Fruit fly (Drosophila melanogaster) whole organism, embryonic: ENCODE data around the gene Or63a.

Experiments
- CG10147 ChIP-seq: fragments of 200-800 bp; sonication (Bioruptor generic); optimal IDR thresholded peaks from 2 replicates; lab custom pipeline; 2019; ENCODE audit warnings: missing biosample characterization, mild to moderate bottlenecking, missing genetic modification characterization, moderate library complexity
- CG10462 ChIP-seq: fragments of 200-800 bp; sonication (Bioruptor generic); optimal IDR thresholded peaks from 2 replicates; lab custom pipeline; 2016; ENCODE audit warnings: missing biosample characterization, missing genetic modification characterization
- CG12155 ChIP-seq: fragments of 200-800 bp; sonication (Bioruptor generic); optimal IDR thresholded peaks from 3 replicates; lab custom pipeline; 2016; ENCODE audit warnings: missing biosample characterization, missing genetic modification characterization
- CG13624 ChIP-seq: fragments of 200-800 bp; sonication (Bioruptor generic); optimal IDR thresholded peaks from 2 replicates; lab custom pipeline; 2016; ENCODE audit warnings: missing biosample characterization, missing genetic modification characterization
- CG15514 ChIP-seq: fragments of 200-800 bp; sonication (Bioruptor generic); optimal IDR thresholded peaks from 3 replicates; lab custom pipeline; 2017; ENCODE audit warnings: missing biosample characterization, missing genetic modification characterization, mild to moderate bottlenecking, moderate library complexity, missing genetic modification reagents
- CG16779 ChIP-seq: fragments of 200-800 bp; sonication (Bioruptor generic); IDR thresholded peaks from 2 replicates; pipeline ENCODE4 v1.3.6; 2022; ENCODE audit warnings: missing biosample characterization, missing genetic modification characterization
- CG16813 ChIP-seq: fragments of 200-800 bp; sonication (Bioruptor generic); IDR thresholded peaks from 3 replicates; pipeline ENCODE4 v1.3.6; 2022; ENCODE audit warnings: missing biosample characterization, missing genetic modification characterization; ENCODE audit not compliant: partially characterized antibody
- CG16815 ChIP-seq: fragments of 200-800 bp; sonication (Bioruptor generic); optimal IDR thresholded peaks from 3 replicates; lab custom pipeline; 2017; ENCODE audit warnings: missing biosample characterization, mild to moderate bottlenecking, missing genetic modification characterization
- CG17612 ChIP-seq: fragments of 200-800 bp; sonication (Bioruptor generic); IDR thresholded peaks from 2 replicates; pipeline ENCODE4 v1.3.6; 2022; ENCODE audit warnings: missing biosample characterization, missing genetic modification characterization
- CG1792 ChIP-seq: fragments of 200-800 bp; sonication (Bioruptor generic); optimal IDR thresholded peaks from 2 replicates; lab custom pipeline; 2016; ENCODE audit warnings: missing biosample characterization, missing genetic modification characterization
- CG2678 ChIP-seq: fragments of 200-800 bp; sonication (Bioruptor generic); optimal IDR thresholded peaks from 3 replicates; lab custom pipeline; 2019; ENCODE audit warnings: missing biosample characterization, mild to moderate bottlenecking, missing genetic modification characterization, moderate library complexity
- CG30020 ChIP-seq: fragments of 200-800 bp; optimal IDR thresholded peaks from 2 replicates; lab custom pipeline; 2019; ENCODE audit warnings: missing biosample characterization, mild to moderate bottlenecking, missing genetic modification characterization, moderate library complexity
- CG3163 ChIP-seq: fragments of 200-800 bp; sonication (Bioruptor generic); optimal IDR thresholded peaks from 3 replicates; lab custom pipeline; 2016; ENCODE audit warnings: missing biosample characterization, missing genetic modification characterization
- CG32767 ChIP-seq: fragments of 200-800 bp; sonication (Bioruptor generic); IDR thresholded peaks from 2 replicates; pipeline ENCODE4 v1.3.6; 2022; ENCODE audit warnings: missing biosample characterization, missing genetic modification characterization
- CG34376 ChIP-seq: fragments of 200-800 bp; sonication (Bioruptor generic); optimal IDR thresholded peaks from 2 replicates; lab custom pipeline; 2018; ENCODE audit warnings: missing biosample characterization, mild to moderate bottlenecking, missing genetic modification characterization
- CG3847 ChIP-seq: fragments of 200-800 bp; sonication (Bioruptor generic); IDR thresholded peaks from 2 replicates; pipeline ENCODE4 v1.3.6; 2022; ENCODE audit warnings: missing biosample characterization, missing genetic modification characterization
- CG4820 ChIP-seq: fragments of 200-800 bp; sonication (Bioruptor generic); optimal IDR thresholded peaks from 3 replicates; lab custom pipeline; 2016; ENCODE audit warnings: missing biosample characterization, missing genetic modification characterization
- CG6175 ChIP-seq: fragments of 200-800 bp; sonication (Bioruptor generic); IDR thresholded peaks from 3 replicates; pipeline ENCODE4 v1.3.6; 2022; ENCODE audit warnings: missing biosample characterization, missing genetic modification characterization
- CG6654 ChIP-seq: fragments of 200-800 bp; sonication (Bioruptor generic); optimal IDR thresholded peaks from 2 replicates; lab custom pipeline; 2017; ENCODE audit warnings: missing biosample characterization, mild to moderate bottlenecking, missing genetic modification characterization
- CG6854 ChIP-seq: fragments of 200-800 bp; sonication (Bioruptor generic); optimal IDR thresholded peaks from 3 replicates; lab custom pipeline; 2017; ENCODE audit warnings: missing biosample characterization, mild to moderate bottlenecking, missing genetic modification characterization
- CG7556 ChIP-seq: fragments of 200-800 bp; sonication (Bioruptor generic); optimal IDR thresholded peaks from 2 replicates; lab custom pipeline; 2017; ENCODE audit warnings: missing biosample characterization, mild to moderate bottlenecking, missing genetic modification characterization
- CG7987 ChIP-seq: fragments of 200-800 bp; sonication (Bioruptor generic); optimal IDR thresholded peaks from 2 replicates; lab custom pipeline; 2018; ENCODE audit warnings: missing biosample characterization, mild to moderate bottlenecking, missing genetic modification characterization, moderate library complexity
- CG8765 ChIP-seq: fragments of 200-800 bp; sonication (Bioruptor generic); IDR thresholded peaks from 2 replicates; pipeline ENCODE4 v1.3.6; 2022; ENCODE audit warnings: missing biosample characterization, missing genetic modification characterization
- CG8944 ChIP-seq: fragments of 200-800 bp; sonication (Bioruptor generic); optimal IDR thresholded peaks from 3 replicates; lab custom pipeline; 2016; ENCODE audit warnings: missing biosample characterization, missing genetic modification characterization
- CG9215 ChIP-seq: fragments of 200-800 bp; sonication (Bioruptor generic); IDR thresholded peaks from 2 replicates; pipeline ENCODE4 v1.3.6; 2022; ENCODE audit warnings: missing biosample characterization, missing genetic modification characterization
- CHES-1-like ChIP-seq: fragments of 200-800 bp; sonication (Bioruptor generic); optimal IDR thresholded peaks from 2 replicates; lab custom pipeline; 2016; ENCODE audit warnings: missing biosample characterization, missing genetic modification characterization
- Dref ChIP-seq: fragments of 200-800 bp; sonication (Bioruptor generic); IDR thresholded peaks from 2 replicates; pipeline ENCODE4 v1.3.6; 2022; ENCODE audit warnings: missing biosample characterization, missing genetic modification characterization
- Drgx ChIP-seq: fragments of 200-800 bp; sonication (Bioruptor generic); IDR thresholded peaks from 2 replicates; pipeline ENCODE4 v1.3.6; 2022; ENCODE audit warnings: missing biosample characterization, missing genetic modification characterization
- Ets65A ChIP-seq: fragments of 200-800 bp; sonication (Bioruptor generic); peaks from one replicate; lab custom pipeline; 2016; ENCODE audit warnings: missing biosample characterization, missing genetic modification characterization
- HLH3B ChIP-seq: fragments of 200-800 bp; sonication (Bioruptor generic); IDR thresholded peaks from 2 replicates; pipeline ENCODE4 v1.3.6; 2022; ENCODE audit warnings: missing biosample characterization, missing genetic modification characterization
- Lim3 ChIP-seq: fragments of 200-800 bp; sonication (Bioruptor generic); IDR thresholded peaks from 2 replicates; pipeline ENCODE4 v1.3.6; 2022; ENCODE audit warnings: missing biosample characterization, missing genetic modification characterization
- MTF-1 ChIP-seq: fragments of 200-800 bp; sonication (Bioruptor generic); optimal IDR thresholded peaks from 2 replicates; lab custom pipeline; 2018; ENCODE audit warnings: missing biosample characterization, mild to moderate bottlenecking, missing genetic modification characterization, borderline replicate concordance
- Sox100B ChIP-seq: fragments of 200-800 bp; sonication (Bioruptor generic); optimal IDR thresholded peaks from 3 replicates; lab custom pipeline; 2018; ENCODE audit warnings: missing biosample characterization, mild to moderate bottlenecking, missing genetic modification characterization
- ab ChIP-seq: fragments of 200-800 bp; sonication (Bioruptor generic); optimal IDR thresholded peaks from 2 replicates; lab custom pipeline; 2016; ENCODE audit warnings: missing biosample characterization, missing genetic modification characterization
- ap ChIP-seq: fragments of 200-800 bp; sonication (Bioruptor generic); IDR thresholded peaks from 2 replicates; pipeline ENCODE4 v1.3.6; 2022; ENCODE audit warnings: missing biosample characterization, missing genetic modification characterization
- bowl ChIP-seq: fragments of 200-800 bp; sonication (Bioruptor generic); IDR thresholded peaks from 2 replicates; pipeline ENCODE4 v1.3.6; 2022; ENCODE audit warnings: missing biosample characterization, missing genetic modification characterization
- chn ChIP-seq: fragments of 200-800 bp; sonication (Bioruptor generic); optimal IDR thresholded peaks from 2 replicates; lab custom pipeline; 2016; ENCODE audit warnings: missing biosample characterization, missing genetic modification characterization
- croc ChIP-seq: fragments of 200-800 bp; sonication (Bioruptor generic); conservative IDR thresholded peaks from 3 replicates; pipeline ENCODE4 v1.3.6; 2022; ENCODE audit warnings: missing biosample characterization, missing genetic modification characterization
- dimm ChIP-seq: fragments of 200-800 bp; sonication (Bioruptor generic); IDR thresholded peaks from 2 replicates; pipeline ENCODE4 v1.3.6; 2022; ENCODE audit warnings: missing biosample characterization, missing genetic modification characterization
- dpn ChIP-seq, 2 experiments: fragments of 200-800 bp; sonication (Bioruptor generic); optimal IDR thresholded peaks; 3 replicates each; lab custom pipeline; 2016; ENCODE audit warnings: missing biosample characterization in 2 of 2, missing genetic modification characterization in 2 of 2
- eve ChIP-seq, 2 experiments: fragments of >200 bp; optimal IDR thresholded peaks; 2 replicates each; lab custom pipeline; 2017; ENCODE audit warnings: missing biosample characterization in 2 of 2, missing genetic modification characterization in 2 of 2
- eyg ChIP-seq: fragments of 200-800 bp; sonication (Bioruptor generic); optimal IDR thresholded peaks from 3 replicates; lab custom pipeline; 2016; ENCODE audit warnings: missing biosample characterization, missing genetic modification characterization
- fd96Cb ChIP-seq: fragments of 200-800 bp; sonication (Bioruptor generic); optimal IDR thresholded peaks from 2 replicates; lab custom pipeline; 2018; ENCODE audit warnings: missing biosample characterization, mild to moderate bottlenecking, missing genetic modification characterization, moderate library complexity
- grau ChIP-seq: fragments of 200-800 bp; optimal IDR thresholded peaks from 3 replicates; lab custom pipeline; 2019; ENCODE audit warnings: missing biosample characterization, mild to moderate bottlenecking, missing genetic modification characterization, moderate library complexity
- mirr ChIP-seq: fragments of 200-800 bp; sonication (Bioruptor generic); optimal IDR thresholded peaks from 3 replicates; lab custom pipeline; 2018; ENCODE audit warnings: missing biosample characterization, mild to moderate bottlenecking, missing genetic modification characterization
- pan ChIP-seq, 4 experiments: fragments of >200 bp in 3 of 4; fragments of 200-800 bp in 1 of 4; sonication (Bioruptor generic) in 1 of 4; optimal IDR thresholded peaks in 3 of 4; IDR thresholded peaks in 1 of 4; 2 replicates each; pipeline versions ENCODE4 v1.3.6 to Lab custom; 2017 to 2022; ENCODE audit warnings: missing biosample characterization in 2 of 4, missing genetic modification characterization in 2 of 4, mixed read lengths in 1 of 4
- pita ChIP-seq: fragments of 200-800 bp; sonication (Bioruptor generic); optimal IDR thresholded peaks from 2 replicates; lab custom pipeline; 2017; ENCODE audit warnings: missing biosample characterization, mild to moderate bottlenecking, missing genetic modification characterization
- repo ChIP-seq: fragments of 200-800 bp; sonication (Bioruptor generic); optimal IDR thresholded peaks from 2 replicates; lab custom pipeline; 2016; ENCODE audit warnings: missing biosample characterization, missing genetic modification characterization
- sima ChIP-seq: fragments of 200-800 bp; sonication (Bioruptor generic); optimal IDR thresholded peaks from 2 replicates; lab custom pipeline; 2016; ENCODE audit warnings: missing biosample characterization, missing genetic modification characterization
- slbo ChIP-seq: fragments of 200-800 bp; sonication (Bioruptor generic); IDR thresholded peaks from 2 replicates; pipeline ENCODE4 v1.3.6; 2022; ENCODE audit warnings: missing biosample characterization, missing genetic modification characterization
- zen ChIP-seq: fragments of 200-800 bp; sonication (Bioruptor generic); optimal IDR thresholded peaks from 3 replicates; lab custom pipeline; 2018; ENCODE audit warnings: missing biosample characterization, mild to moderate bottlenecking, missing genetic modification characterization, moderate library complexity
- zfh2 ChIP-seq: fragments of 200-800 bp; sonication (Bioruptor generic); optimal IDR thresholded peaks from 2 replicates; lab custom pipeline; 2016; ENCODE audit warnings: missing biosample characterization, missing genetic modification characterization

The Or63a gene

DNA sequence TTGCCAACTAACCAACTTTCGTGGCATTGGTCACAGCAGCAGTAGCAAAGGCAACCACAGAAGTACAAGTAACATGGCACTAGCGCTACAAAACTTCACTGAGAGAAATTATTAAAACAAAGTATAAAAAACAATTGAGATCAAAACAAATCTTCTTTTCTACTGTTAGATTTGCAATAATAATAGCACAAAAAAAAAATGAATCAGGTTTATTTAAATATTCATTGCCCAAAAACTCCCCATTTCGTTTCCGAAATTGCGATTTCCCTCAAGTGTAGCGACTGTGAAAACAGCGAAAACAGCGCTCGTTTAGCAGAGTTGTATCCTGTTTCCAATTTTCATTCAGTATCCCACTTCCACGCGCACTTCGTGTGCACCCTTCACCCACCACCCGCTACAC is 48.0 kb upstream of the Or63a start (continued):
- peak; percentile 44 for TF ChIP-seq CG6854 (GFP tag; lab: Kevin White, UChicago)
- no peak for TF ChIP-seq pita
- TF ChIP-seq Sox100B, result no peak
- TF ChIP-seq CG15514 (GFP tag; lab: Kevin White, UChicago), result peak; percentile 44
- no peak for TF ChIP-seq CG16779 (GFP tag; lab: Robert Waterston, UW)
- TF ChIP-seq CG16815 (GFP tag; lab: Kevin White, UChicago), result no peak
- no peak for TF ChIP-seq Ets65A (GFP tag; lab: Kevin White, UChicago)
- TF ChIP-seq CG10147, result peak; percentile 47
- no peak for TF ChIP-seq ab (GFP tag; lab: Kevin White, UChicago)
- no peak for TF ChIP-seq CG17612 (GFP tag; lab: Robert Waterston, UW)
- TF ChIP-seq eve (GFP tag; optimal IDR thresholded peaks at IDR 0.05; lab: Kevin White, UChicago), result peak in 1 of 2 experiments; percentile 50
- peak; percentile 13 for TF ChIP-seq fd96Cb (tag; lab: Kevin White, UChicago)
- no peak for TF ChIP-seq CG8944 (GFP tag; lab: Kevin White, UChicago)
- TF ChIP-seq CG16813 (GFP tag; lab: Robert Waterston, UW), result no peak
- TF ChIP-seq zfh2 (GFP tag; lab: Kevin White, UChicago), result peak; percentile 10
- TF ChIP-seq CG8765 (GFP tag; lab: Robert Waterston, UW), result no peak
- no peak for TF ChIP-seq croc (GFP tag; lab: Robert Waterston, UW)
- peak; percentile 27 to 33 for TF ChIP-seq dpn (GFP tag; optimal IDR thresholded peaks at IDR 0.05; lab: Kevin White, UChicago)
- TF ChIP-seq zen (tag; lab: Kevin White, UChicago), result no peak
- no peak for TF ChIP-seq CG3163 (GFP tag; lab: Kevin White, UChicago)
- 0 out of 2 replicates have a peak, but pooled peaks have one; percentile 25 for TF ChIP-seq CG9215 (GFP tag; lab: Robert Waterston, UW)
- peak; percentile 36; the same call in 1 of the 2 replicates for TF ChIP-seq CG32767 (GFP tag; lab: Robert Waterston, UW)
- TF ChIP-seq CHES-1-like (GFP tag; lab: Kevin White, UChicago), result no peak
- peak; percentile 70 for TF ChIP-seq CG7556 (GFP tag; lab: Kevin White, UChicago)
- TF ChIP-seq eyg (GFP tag; lab: Kevin White, UChicago), result no peak
- TF ChIP-seq pan (optimal IDR thresholded peaks at IDR 0.05; lab: Kevin White, UChicago), result no peak
- TF ChIP-seq pan (GFP tag; optimal IDR thresholded peaks at IDR 0.05 in 1 of 2, IDR thresholded peaks at IDR 0.05 in 1 of 2), result no peak
- TF ChIP-seq CG12155 (GFP tag; lab: Kevin White, UChicago), result peak; percentile 7
- no peak for TF ChIP-seq CG3847 (GFP tag; lab: Robert Waterston, UW)
- TF ChIP-seq Dref (GFP tag; lab: Robert Waterston, UW), result no peak
- TF ChIP-seq CG7987 (GFP tag; lab: Kevin White, UChicago), result no peak
- TF ChIP-seq CG4820, result no peak
- no peak for TF ChIP-seq sima
- peak; percentile 63 for TF ChIP-seq CG2678 (tag; lab: Kevin White, UChicago)
- no peak for TF ChIP-seq Lim3 (GFP tag; lab: Robert Waterston, UW)
- TF ChIP-seq CG34376 (GFP tag; lab: Kevin White, UChicago), result no peak
- TF ChIP-seq mirr (GFP tag; lab: Kevin White, UChicago), result no peak
- peak; percentile 48 for TF ChIP-seq HLH3B (GFP tag; lab: Robert Waterston, UW)
- peak; percentile 27 for TF ChIP-seq CG13624 (GFP tag; lab: Kevin White, UChicago)
- TF ChIP-seq repo (GFP tag; lab: Kevin White, UChicago), result no peak
- no peak for TF ChIP-seq chn (GFP tag; lab: Kevin White, UChicago)
- TF ChIP-seq slbo, result peak; percentile 65
- peak; percentile 34 for TF ChIP-seq grau (tag; lab: Kevin White, UChicago)
- no peak for TF ChIP-seq CG30020
- TF ChIP-seq CG1792 (GFP tag; lab: Kevin White, UChicago), result no peak
- TF ChIP-seq CG6175 (GFP tag; lab: Robert Waterston, UW), result no peak
- no peak for TF ChIP-seq ap (GFP tag; lab: Robert Waterston, UW)
- TF ChIP-seq bowl (GFP tag; lab: Robert Waterston, UW), result no peak
- TF ChIP-seq dimm, result no peak
- TF ChIP-seq CG10462, result no peak
- no peak for TF ChIP-seq MTF-1
- no peak for TF ChIP-seq Drgx (GFP tag; lab: Robert Waterston, UW)
- no peak for TF ChIP-seq CG6654 (GFP tag; lab: Kevin White, UChicago)
